Worm (Caenorhabditis elegans): ENCODE results near the gene C17B7.14.

- no peak for TF ChIP-seq ztf-11 (tag; optimal IDR thresholded peaks at IDR 0.05)
- TF ChIP-seq lsy-2 (tag; optimal IDR thresholded peaks at IDR 0.05), result no peak
- no peak for TF ChIP-seq ceh-82 (tag; optimal IDR thresholded peaks at IDR 0.05)
- no peak for TF ChIP-seq elt-2 (tag; optimal IDR thresholded peaks at IDR 0.05)
- TF ChIP-seq sox-4 (tag; optimal IDR thresholded peaks at IDR 0.05), result no peak
- no peak for TF ChIP-seq blmp-1 (tag; optimal IDR thresholded peaks at IDR 0.05)
These were observed 22.2 kb upstream of the C17B7.14 start, which contains the start of gene C17B7.3 for ce11 chrV:3342504-3342903.

Data from whole organism, L1 larva.